Fruit fly (Drosophila melanogaster) whole organism, larva: ENCODE data around the gene Cnot4.
A peak's percentile ranks its signal among the peaks of the same experiment; 100 is the strongest.

Source experiments
- noc ChIP-seq: fragments of 200-800 bp; sonication (Bioruptor generic); optimal IDR thresholded peaks from 3 replicates; lab custom pipeline; 2019; ENCODE audit warnings: missing biosample characterization, mild to moderate bottlenecking, missing genetic modification characterization, moderate library complexity

Gene Cnot4

DNA sequence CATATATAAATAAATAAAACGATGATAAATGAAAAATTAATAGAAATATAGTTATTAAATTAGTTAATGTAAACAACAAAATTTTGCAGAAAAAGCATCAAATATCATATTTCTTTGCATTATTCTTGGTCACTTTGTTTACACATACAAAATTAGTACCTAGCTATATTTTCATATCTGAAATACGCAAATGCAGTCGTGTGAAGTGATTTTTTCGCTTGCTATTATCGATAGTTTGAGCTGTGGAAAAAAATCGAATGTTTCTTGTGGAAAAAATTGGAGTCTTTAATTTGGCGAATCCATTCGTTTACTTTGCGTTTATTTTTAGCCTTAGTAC is at the start of gene Cnot4:
Gene Cnot4, plus strand, starts transcription at position 229 of the 337 bp plus-strand sequence.
- no peak for TF ChIP-seq noc (tag; lab: Kevin White, UChicago)

DNA sequence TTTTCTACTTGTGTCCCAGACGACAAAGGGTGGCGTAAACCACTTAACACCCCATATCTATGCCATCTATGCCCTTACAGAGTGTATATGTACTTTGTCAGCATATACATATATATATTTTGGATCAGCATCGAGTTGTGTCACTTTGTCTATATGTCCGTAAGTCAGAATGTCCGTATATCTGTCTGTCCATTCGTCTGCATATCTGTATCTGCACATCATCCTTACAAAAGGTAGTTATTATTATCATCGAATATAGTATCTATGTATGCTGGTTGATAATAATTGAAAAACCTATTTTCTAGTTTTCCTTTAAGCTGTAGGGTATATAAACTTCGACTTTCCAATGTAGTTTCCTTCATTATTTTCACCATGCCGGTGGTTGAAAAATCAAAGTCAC is 45.4 kb upstream of the Cnot4 start:
- TF ChIP-seq noc (tag; lab: Kevin White, UChicago): no peak

- no peak for TF ChIP-seq noc (tag; lab: Kevin White, UChicago)
Observed at dm6 chr2L:10353871-10354270, 42.6 kb upstream of the Cnot4 start, which contains the start of gene CG34367. Gene CG34367 (minus strand): TSS chr2L:10353905.

DNA sequence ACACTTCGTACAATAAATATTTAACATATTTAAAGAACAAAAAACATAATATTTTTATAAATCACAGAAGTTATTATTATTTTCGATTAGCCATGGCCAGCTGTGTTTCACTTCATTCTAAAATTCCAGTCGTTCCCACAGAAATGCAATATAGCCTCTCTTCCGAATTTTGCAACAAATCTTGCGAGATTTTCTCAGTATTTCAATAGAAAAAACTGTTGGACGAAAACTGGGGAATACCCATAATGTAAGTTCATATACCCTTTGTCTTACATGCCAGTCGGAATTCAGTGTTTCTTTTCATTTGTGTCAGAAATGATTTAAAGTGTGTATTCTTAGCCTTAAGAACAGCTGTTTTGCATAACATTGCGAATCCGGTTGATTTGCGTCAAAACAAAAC is 40.0 kb upstream of the Cnot4 start, which contains the start of the genes CtsL4 and ClpP:
Gene CtsL4, minus strand, starts transcription at position 90 of the 400 bp plus-strand sequence.
Gene ClpP, plus strand, starts transcription at position 288 of the 400 bp plus-strand sequence.
- TF ChIP-seq noc (tag; lab: Kevin White, UChicago): no peak

- no peak for TF ChIP-seq noc (tag; lab: Kevin White, UChicago)
Observed at dm6 chr2L:10362408-10363067, 34.0 kb upstream of the Cnot4 start, which contains the start of the genes Cand1 and pim. Gene Cand1 (minus strand): TSS chr2L:10362707. Gene pim (plus strand): TSS chr2L:10362989.

DNA sequence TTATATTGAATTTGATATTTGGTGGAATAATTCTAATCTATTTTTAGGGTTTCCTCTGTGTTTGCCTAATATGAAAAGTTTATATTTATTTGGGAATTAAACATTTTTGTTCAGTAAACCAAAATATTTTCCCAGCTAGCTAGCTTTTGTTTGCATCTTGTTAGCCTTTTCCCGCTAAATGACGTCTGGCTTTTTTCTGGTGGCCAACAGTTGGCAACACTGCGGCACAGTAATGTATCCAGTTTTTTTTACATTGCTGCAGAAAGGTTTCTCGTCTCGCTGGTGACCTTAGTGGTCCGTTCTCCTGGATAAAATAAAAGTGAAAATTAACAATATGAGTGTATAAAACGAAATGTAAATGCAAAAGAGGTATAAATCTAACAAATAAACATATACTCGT is 32.3 kb upstream of the Cnot4 start, which contains the start of gene lft:
Gene lft, plus strand, starts transcription at position 243 of the 400 bp plus-strand sequence.
- TF ChIP-seq noc (tag; lab: Kevin White, UChicago): no peak

dm6 chr2L:10366525-10366924 is 30.0 kb upstream of the Cnot4 start, which contains the start of gene CG5056:
Gene CG5056 (plus strand): TSS chr2L:10366692.
- TF ChIP-seq noc (tag; lab: Kevin White, UChicago): no peak

DNA sequence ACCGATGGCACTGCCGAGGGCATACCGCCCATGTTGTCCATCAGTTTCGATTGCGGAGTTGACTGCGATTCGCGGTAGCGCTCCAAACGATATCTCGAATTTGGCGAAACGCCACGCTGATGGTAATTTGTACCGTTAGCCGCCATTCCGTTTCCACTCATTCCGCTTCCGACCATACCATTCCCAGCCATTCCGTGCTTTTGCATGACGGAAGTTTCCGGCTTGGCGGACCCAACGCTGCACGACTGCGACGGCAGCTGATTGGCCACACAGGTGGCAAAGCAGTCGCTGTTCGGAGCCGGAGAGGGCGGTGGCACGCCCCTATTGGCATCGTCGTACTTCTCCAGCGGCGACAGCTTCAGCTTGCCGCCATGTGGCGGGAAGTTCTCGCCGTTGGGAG is 24.2 kb upstream of the Cnot4 start:
- no peak for TF ChIP-seq noc (tag; lab: Kevin White, UChicago)

- TF ChIP-seq noc (tag; lab: Kevin White, UChicago): no peak
Observed at dm6 chr2L:10373605-10374269, 22.8 kb upstream of the Cnot4 start, which contains the start of gene rho-5. Gene rho-5 (minus strand): TSS chr2L:10373900.

DNA sequence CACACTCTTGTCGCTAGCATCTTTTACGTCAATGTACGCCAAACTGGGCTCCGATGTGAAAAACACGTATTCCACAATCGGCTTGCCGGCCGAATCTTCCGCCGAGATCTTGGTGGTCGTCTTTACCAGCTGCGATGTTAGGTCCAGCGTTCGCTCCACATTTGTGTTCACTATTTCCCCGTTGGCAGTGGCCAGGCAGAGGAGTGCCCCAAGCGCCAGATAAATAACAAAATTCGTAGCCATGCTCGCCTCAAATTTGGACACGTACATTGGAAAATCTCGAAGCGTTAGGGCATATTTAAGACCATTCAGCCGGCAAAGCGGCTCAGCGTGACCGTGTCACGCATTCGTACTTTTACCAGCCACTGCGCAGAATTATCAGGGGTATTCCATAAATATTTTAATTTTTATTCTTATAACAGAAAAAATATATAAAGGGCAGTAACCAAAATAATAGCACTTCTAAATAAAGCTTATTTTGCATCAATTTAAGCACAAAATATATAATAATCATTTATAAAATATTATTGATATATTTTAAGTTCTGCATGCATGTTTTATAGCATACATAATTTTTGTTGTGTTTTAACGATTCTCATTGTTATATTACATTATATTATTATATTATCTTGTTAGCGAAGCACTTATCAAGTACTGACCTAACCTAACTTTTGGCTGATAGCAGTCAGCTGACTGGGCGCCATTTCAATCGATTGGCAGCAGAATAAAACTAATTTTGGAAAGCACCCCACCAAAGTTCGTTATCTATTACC is 20.9 kb upstream of the Cnot4 start, which contains the start of the genes CG33303 and dpr19:
Gene CG33303, minus strand, starts transcription at position 294 of the 773 bp plus-strand sequence.
Gene dpr19, plus strand, starts transcription at position 705 of the 773 bp plus-strand sequence.
- peak; percentile 11 for TF ChIP-seq noc (tag; lab: Kevin White, UChicago)

DNA sequence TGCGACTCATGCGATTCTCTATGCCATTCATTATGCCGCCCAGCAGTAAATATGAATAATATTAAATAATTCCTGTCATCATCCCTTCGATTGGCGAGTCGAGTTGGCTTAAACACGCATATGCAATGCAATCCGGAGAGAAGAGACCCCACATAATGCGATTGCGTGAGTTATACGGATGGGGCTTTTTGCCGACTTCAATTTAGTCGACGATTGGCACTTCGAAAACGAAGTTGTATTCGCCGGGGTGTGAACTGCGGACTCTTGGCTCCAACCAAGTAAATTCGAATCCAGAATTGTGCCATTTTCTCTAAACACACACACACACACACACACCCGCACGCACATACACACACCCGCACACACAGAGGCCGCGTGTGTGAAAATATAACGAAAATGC is 20.2 kb upstream of the Cnot4 start:
- no peak for TF ChIP-seq noc (tag; lab: Kevin White, UChicago)

DNA sequence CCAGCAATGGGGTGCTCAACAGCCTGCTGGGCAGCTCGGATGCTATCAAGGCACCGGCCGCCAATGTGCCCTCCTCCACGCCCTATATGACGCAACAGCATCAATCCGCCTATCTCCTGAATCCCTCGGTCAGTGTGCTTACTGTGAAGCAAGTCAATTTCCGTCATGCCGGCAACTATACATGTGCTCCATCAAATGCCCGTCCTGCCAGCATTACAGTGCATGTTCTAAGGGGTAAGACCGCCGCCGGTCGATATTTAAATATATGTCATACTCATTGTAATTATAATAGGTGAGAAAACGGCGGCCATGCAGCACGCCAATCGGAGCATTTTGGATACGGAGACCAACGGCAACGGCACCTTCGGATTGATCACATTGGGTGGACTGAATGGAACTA is 17.9 kb upstream of the Cnot4 start:
- no peak for TF ChIP-seq noc (tag; lab: Kevin White, UChicago)

dm6 chr2L:10379865-10380264 is 16.7 kb upstream of the Cnot4 start, which contains the start of gene gny:
Gene gny (plus strand): TSS chr2L:10380103.
- no peak for TF ChIP-seq noc (tag; lab: Kevin White, UChicago)

- TF ChIP-seq noc (tag; lab: Kevin White, UChicago): peak; percentile 97
Observed at dm6 chr2L:10381890-10382450, 14.5 kb upstream of the Cnot4 start, which contains the start of gene CG5096. Gene CG5096 (plus strand): TSS chr2L:10382263.

- peak; percentile 53 for TF ChIP-seq noc (tag; lab: Kevin White, UChicago)
Observed at dm6 chr2L:10386208-10386805, 10.2 kb upstream of the Cnot4 start, which contains the start of the genes Cdk1 and mRpS7. Gene Cdk1 (minus strand): TSS chr2L:10386262. Gene mRpS7 (plus strand): TSS chr2L:10386662.
